Worm (Caenorhabditis elegans): ENCODE results near the gene C50F4.9.

- no peak for TF ChIP-seq ref-1 (GFP tag; conservative IDR thresholded peaks at IDR 0.05)
- no peak for TF ChIP-seq T22C8.4 (GFP tag; IDR thresholded peaks at IDR 0.05)
Observed at ce11 chrV:9561624-9562179, 37.7 kb upstream of the C50F4.9 start, which contains the start of gene rgef-1.
